Fruit fly (Drosophila melanogaster) whole organism, embryonic: ENCODE measurements around the gene pnt.

ENCODE experiments used
- CG10979 ChIP-seq: fragments of 200-800 bp; sonication (Bioruptor generic); optimal IDR thresholded peaks from 2 replicates; lab custom pipeline; 2018; ENCODE audit warnings: missing biosample characterization, mild to moderate bottlenecking, missing genetic modification characterization, moderate library complexity
- CG14667 ChIP-seq: fragments of 200-800 bp; sonication (Bioruptor generic); IDR thresholded peaks from 2 replicates; pipeline ENCODE4 v1.3.6; 2022; ENCODE audit warnings: missing biosample characterization, missing genetic modification characterization
- CG2678 ChIP-seq: fragments of 200-800 bp; sonication (Bioruptor generic); optimal IDR thresholded peaks from 3 replicates; lab custom pipeline; 2019; ENCODE audit warnings: missing biosample characterization, mild to moderate bottlenecking, missing genetic modification characterization, moderate library complexity
- CG34376 ChIP-seq: fragments of 200-800 bp; sonication (Bioruptor generic); optimal IDR thresholded peaks from 2 replicates; lab custom pipeline; 2018; ENCODE audit warnings: missing biosample characterization, mild to moderate bottlenecking, missing genetic modification characterization
- CG7745 ChIP-seq: fragments of 200-800 bp; sonication (Bioruptor generic); optimal IDR thresholded peaks from 2 replicates; lab custom pipeline; 2018; ENCODE audit warnings: missing biosample characterization, mild to moderate bottlenecking, missing genetic modification characterization, moderate library complexity
- Fer1 ChIP-seq: fragments of 200-800 bp; sonication (Bioruptor generic); optimal IDR thresholded peaks from 2 replicates; lab custom pipeline; 2017; ENCODE audit warnings: missing biosample characterization, mild to moderate bottlenecking, missing genetic modification characterization
- Hr3 ChIP-seq: fragments of 200-800 bp; sonication (Bioruptor generic); optimal IDR thresholded peaks from 3 replicates; lab custom pipeline; 2016; ENCODE audit warnings: missing biosample characterization, missing genetic modification characterization
- NFAT ChIP-seq: fragments of 200-800 bp; sonication (Bioruptor generic); IDR thresholded peaks from 2 replicates; pipeline ENCODE4 v1.3.6; 2022; ENCODE audit warnings: missing biosample characterization, missing genetic modification characterization
- chif ChIP-seq, 2 experiments: fragments of 200-800 bp; sonication (Bioruptor generic); optimal IDR thresholded peaks; 3 replicates each; lab custom pipeline; 2016; ENCODE audit warnings: missing biosample characterization in 2 of 2, missing genetic modification characterization in 2 of 2
- dysf ChIP-seq: fragments of 200-800 bp; sonication (Bioruptor generic); IDR thresholded peaks from 3 replicates; pipeline ENCODE4 v1.3.6; 2022; ENCODE audit warnings: missing biosample characterization, missing genetic modification characterization
- org-1 ChIP-seq: fragments of 200-800 bp; sonication (Bioruptor generic); optimal IDR thresholded peaks from 2 replicates; lab custom pipeline; 2017; ENCODE audit warnings: missing biosample characterization, missing genetic modification characterization
- psq ChIP-seq: fragments of 200-800 bp; sonication (Bioruptor generic); optimal IDR thresholded peaks from 2 replicates; lab custom pipeline; 2017; ENCODE audit warnings: missing biosample characterization, missing genetic modification characterization
- ssp ChIP-seq: fragments of 200-800 bp; sonication (Bioruptor generic); IDR thresholded peaks from 2 replicates; pipeline ENCODE4 v1.3.6; 2022; ENCODE audit warnings: missing biosample characterization, missing genetic modification characterization

dm6 chr3R:23283702-23284101 is 62.3 kb downstream of the pnt start, which contains the start of gene CG6763:
- TF ChIP-seq dysf (GFP tag; lab: Robert Waterston, UW) (no peak), ssp (GFP tag; lab: Robert Waterston, UW) (no peak), Fer1 (GFP tag; lab: Kevin White, UChicago) (no peak), org-1 (GFP tag; lab: Kevin White, UChicago) (no peak), CG34376 (GFP tag; lab: Kevin White, UChicago) (no peak), CG14667 (GFP tag; lab: Robert Waterston, UW) (no peak), Hr3 (GFP tag; lab: Kevin White, UChicago) (no peak), chif (GFP tag; optimal IDR thresholded peaks at IDR 0.05; lab: Kevin White, UChicago) (no peak), CG10979 (tag; lab: Kevin White, UChicago) (no peak), CG2678 (tag; lab: Kevin White, UChicago) (no peak), psq (GFP tag; lab: Kevin White, UChicago) (no peak), CG7745 (tag; lab: Kevin White, UChicago) (no peak), NFAT (GFP tag; lab: Robert Waterston, UW) (no peak)
